Worm (Caenorhabditis elegans) whole organism, young adult: ENCODE results near the gene Y19D2B.1.

Experiments used
- ama-1 ChIP-seq, 3 experiments: fragments of 150-350 bp in 1 of 3; sonication (generic microtip) in 2 of 3; optimal IDR thresholded peaks; 2 replicates each; lab custom pipeline; 2014 to 2018; ENCODE audit warnings: missing biosample characterization in 2 of 3, missing genetic modification characterization in 2 of 3, missing genetic modification reagents in 2 of 3
- attf-6 ChIP-seq: fragments of 200-800 bp; sonication (Bioruptor generic); IDR thresholded peaks from 2 replicates; pipeline ENCODE4 v1.3.6; 2022; ENCODE audit warnings: missing genetic modification reagents, missing genetic modification characterization, missing compliant biosample characterization
- ceh-58 ChIP-seq: fragments of 200-800 bp; sonication (Bioruptor generic); IDR thresholded peaks from 2 replicates; pipeline ENCODE4 v1.3.6; 2022; ENCODE audit warnings: missing genetic modification characterization, missing compliant biosample characterization
- ceh-79 ChIP-seq: sonication (generic microtip); optimal IDR thresholded peaks from 2 replicates; lab custom pipeline; 2017; ENCODE audit warnings: mild to moderate bottlenecking, missing genetic modification characterization, missing compliant biosample characterization
- dpl-1 ChIP-seq: fragments of 150-350 bp; optimal IDR thresholded peaks from 2 replicates; lab custom pipeline; 2014; ENCODE audit warnings: missing biosample characterization, missing genetic modification reagents, missing genetic modification characterization
- hlh-12 ChIP-seq: sonication (generic microtip); optimal IDR thresholded peaks from 2 replicates; lab custom pipeline; 2016; ENCODE audit warnings: missing genetic modification characterization, missing compliant biosample characterization
- mes-4 ChIP-seq: sonication (generic microtip); optimal IDR thresholded peaks from 2 replicates; lab custom pipeline; 2016; ENCODE audit warnings: missing genotype, missing genetic modification characterization, missing compliant biosample characterization
- snpc-4 ChIP-seq, 5 experiments: fragments of 150-350 bp in 1 of 5; sonication (generic microtip) in 4 of 5; optimal IDR thresholded peaks; 2 replicates each; lab custom pipeline; 2014 to 2018; ENCODE audit warnings: missing genetic modification characterization in 5 of 5, missing biosample characterization in 3 of 5, antibody characterized with exemption in 2 of 5, mild to moderate bottlenecking in 2 of 5, missing compliant biosample characterization in 2 of 5, missing genotype in 2 of 5, moderate library complexity in 2 of 5, missing genetic modification reagents in 1 of 5
- ztf-18 ChIP-seq: sonication (generic microtip); optimal IDR thresholded peaks from 2 replicates; lab custom pipeline; 2016; ENCODE audit warnings: missing genotype, mild to moderate bottlenecking, missing genetic modification characterization, missing compliant biosample characterization
- ztf-26 ChIP-seq: sonication (generic microtip); optimal IDR thresholded peaks from 2 replicates; lab custom pipeline; 2017; ENCODE audit warnings: missing genetic modification characterization, missing compliant biosample characterization

- TF ChIP-seq ztf-18 (tag; lab: Kevin White, UChicago) = no peak
- no peak for TF ChIP-seq ama-1 (optimal IDR thresholded peaks at IDR 0.05; lab: Kevin White, UChicago)
- TF ChIP-seq ama-1 (GFP tag; optimal IDR thresholded peaks at IDR 0.05; lab: Kevin White, UChicago) = no peak
- TF ChIP-seq hlh-12 (tag; lab: Kevin White, UChicago) = no peak
- no peak for TF ChIP-seq snpc-4 (GFP tag; optimal IDR thresholded peaks at IDR 0.05; lab: Kevin White, UChicago)
- TF ChIP-seq snpc-4 (tag; optimal IDR thresholded peaks at IDR 0.05; lab: Kevin White, UChicago) = peak in 1 of 4 experiments; percentile 2
- no peak for TF ChIP-seq ceh-79 (tag; lab: Kevin White, UChicago)
- no peak for TF ChIP-seq ceh-58 (GFP tag; lab: Robert Waterston, UW)
- no peak for TF ChIP-seq attf-6 (GFP tag; lab: Robert Waterston, UW)
- no peak for TF ChIP-seq mes-4
- TF ChIP-seq ztf-26 (tag; lab: Kevin White, UChicago) = no peak
- TF ChIP-seq dpl-1 = no peak
Measured at ce11 chrII:10924669-10925068, 1.9 kb upstream of the Y19D2B.1 start.
